Worm (Caenorhabditis elegans) whole organism, young adult: ENCODE data around the gene tlp-1.

Experiments used
- B0261.1 ChIP-seq: sonication (generic microtip); optimal IDR thresholded peaks from 2 replicates; lab custom pipeline; 2016; ENCODE audit warnings: mild to moderate bottlenecking, missing genetic modification characterization, moderate library complexity, missing compliant biosample characterization
- C17E4.6 ChIP-seq: fragments of 200-800 bp; sonication (Bioruptor generic); IDR thresholded peaks from 2 replicates; pipeline ENCODE4 v1.3.6; 2022; ENCODE audit warnings: missing genetic modification reagents, missing genetic modification characterization, missing compliant biosample characterization
- F37B4.10 ChIP-seq: fragments of 200-800 bp; sonication (Bioruptor generic); IDR thresholded peaks from 2 replicates; pipeline ENCODE4 v1.3.6; 2022; ENCODE audit warnings: missing genetic modification characterization, missing compliant biosample characterization
- F49E8.2 ChIP-seq: sonication (generic microtip); optimal IDR thresholded peaks from 3 replicates; lab custom pipeline; 2017; ENCODE audit warnings: missing genetic modification characterization, mild to moderate bottlenecking, missing compliant biosample characterization, antibody characterized with exemption, moderate library complexity; ENCODE audit not compliant: insufficient read depth
- Y53F4B.3 ChIP-seq: fragments of 200-800 bp; sonication (Bioruptor generic); IDR thresholded peaks from 2 replicates; pipeline ENCODE4 v1.3.6; 2022; ENCODE audit warnings: missing genetic modification reagents, missing genetic modification characterization, missing compliant biosample characterization
- Y56A3A.18 ChIP-seq: fragments of 200-800 bp; sonication (Bioruptor generic); IDR thresholded peaks from 2 replicates; pipeline ENCODE4 v1.3.6; 2022; ENCODE audit warnings: missing genetic modification reagents, missing genetic modification characterization, missing compliant biosample characterization
- Y67H2A.10 ChIP-seq: fragments of 200-800 bp; sonication (Bioruptor generic); conservative IDR thresholded peaks from 2 replicates; pipeline ENCODE4 v1.3.6; 2022; ENCODE audit warnings: missing genetic modification reagents, missing genetic modification characterization, missing compliant biosample characterization
- Y79H2A.3 ChIP-seq: fragments of 200-800 bp; sonication (Bioruptor generic); conservative IDR thresholded peaks from 2 replicates; pipeline ENCODE4 v1.3.6; 2022; ENCODE audit warnings: missing genetic modification reagents, missing genetic modification characterization, missing compliant biosample characterization
- Y95B8A.8 ChIP-seq: fragments of 200-800 bp; sonication (Bioruptor generic); IDR thresholded peaks from 2 replicates; pipeline ENCODE4 v1.3.6; 2022; ENCODE audit warnings: missing genetic modification reagents, missing genetic modification characterization, missing compliant biosample characterization
- ZK185.1 ChIP-seq: sonication (generic microtip); optimal IDR thresholded peaks from 2 replicates; lab custom pipeline; 2016; ENCODE audit warnings: mild to moderate bottlenecking, missing genetic modification characterization, missing compliant biosample characterization; ENCODE audit not compliant: poor library complexity, severe bottlenecking
- attf-5 ChIP-seq: fragments of 200-800 bp; sonication (Bioruptor generic); optimal IDR thresholded peaks from 2 replicates; lab custom pipeline; 2018; ENCODE audit warnings: mild to moderate bottlenecking, missing genetic modification characterization, missing compliant biosample characterization
- attf-6 ChIP-seq: fragments of 200-800 bp; sonication (Bioruptor generic); IDR thresholded peaks from 2 replicates; pipeline ENCODE4 v1.3.6; 2022; ENCODE audit warnings: missing genetic modification reagents, missing genetic modification characterization, missing compliant biosample characterization
- cebp-1 ChIP-seq, 2 experiments: fragments of 200-800 bp in 1 of 2; sonication (Bioruptor generic) in 1 of 2; sonication (generic microtip) in 1 of 2; IDR thresholded peaks in 1 of 2; optimal IDR thresholded peaks in 1 of 2; 2 replicates each; pipeline versions ENCODE4 v1.3.6 to Lab custom; 2017 to 2022; ENCODE audit warnings: missing compliant biosample characterization in 2 of 2, missing genetic modification characterization in 2 of 2, mild to moderate bottlenecking in 1 of 2, missing genetic modification reagents in 1 of 2, moderate library complexity in 1 of 2
- ceh-100 ChIP-seq: fragments of 200-800 bp; sonication (Bioruptor generic); IDR thresholded peaks from 2 replicates; pipeline ENCODE4 v1.3.6; 2022; ENCODE audit warnings: missing genetic modification reagents, missing genetic modification characterization, missing compliant biosample characterization
- ceh-27 ChIP-seq: fragments of 200-800 bp; sonication (Bioruptor generic); optimal IDR thresholded peaks from 2 replicates; lab custom pipeline; 2018; ENCODE audit warnings: mild to moderate bottlenecking, missing genetic modification characterization, moderate library complexity, missing compliant biosample characterization
- ceh-40 ChIP-seq: fragments of 200-800 bp; sonication (Bioruptor generic); IDR thresholded peaks from 2 replicates; pipeline ENCODE4 v1.3.6; 2022; ENCODE audit warnings: missing genetic modification characterization, missing compliant biosample characterization
- chd-7 ChIP-seq: sonication (generic microtip); optimal IDR thresholded peaks from 2 replicates; lab custom pipeline; 2016; ENCODE audit warnings: mild to moderate bottlenecking, missing genetic modification characterization, moderate library complexity, missing compliant biosample characterization
- dox-1 ChIP-seq: fragments of 200-800 bp; sonication (Bioruptor generic); IDR thresholded peaks from 2 replicates; pipeline ENCODE4 v1.3.6; 2022; ENCODE audit warnings: missing genetic modification reagents, missing genetic modification characterization, missing compliant biosample characterization
- ekl-4 ChIP-seq: fragments of 200-800 bp; sonication (Bioruptor generic); IDR thresholded peaks from 2 replicates; pipeline ENCODE4 v1.3.6; 2022; ENCODE audit warnings: missing genetic modification reagents, missing genetic modification characterization, missing compliant biosample characterization
- him-1 ChIP-seq: sonication (generic microtip); optimal IDR thresholded peaks from 2 replicates; lab custom pipeline; 2016; ENCODE audit warnings: missing genotype, missing genetic modification reagents, missing genetic modification characterization, missing compliant biosample characterization
- hlh-12 ChIP-seq: sonication (generic microtip); optimal IDR thresholded peaks from 2 replicates; lab custom pipeline; 2016; ENCODE audit warnings: missing genetic modification characterization, missing compliant biosample characterization
- let-607 ChIP-seq, 2 experiments: fragments of 200-800 bp in 1 of 2; sonication (Bioruptor generic) in 1 of 2; sonication (generic microtip) in 1 of 2; optimal IDR thresholded peaks; 2 replicates each; lab custom pipeline; 2016 to 2018; ENCODE audit warnings: mild to moderate bottlenecking in 2 of 2, missing compliant biosample characterization in 2 of 2, missing genetic modification characterization in 2 of 2, moderate library complexity in 2 of 2, missing genotype in 1 of 2
- lin-26 ChIP-seq: fragments of 200-800 bp; sonication (Bioruptor generic); IDR thresholded peaks from 2 replicates; pipeline ENCODE4 v1.3.6; 2022; ENCODE audit warnings: missing genetic modification reagents, missing genetic modification characterization, missing compliant biosample characterization
- lsy-27 ChIP-seq: sonication (generic microtip); optimal IDR thresholded peaks from 2 replicates; lab custom pipeline; 2017; ENCODE audit warnings: missing genetic modification characterization, mild to moderate bottlenecking, missing compliant biosample characterization, antibody characterized with exemption, missing genotype, borderline replicate concordance; ENCODE audit not compliant: insufficient read depth
- nfyb-1 ChIP-seq: fragments of 200-800 bp; sonication (Bioruptor generic); IDR thresholded peaks from 2 replicates; pipeline ENCODE4 v1.3.6; 2022; ENCODE audit warnings: missing genetic modification reagents, missing genetic modification characterization, missing compliant biosample characterization
- nhr-120 ChIP-seq: fragments of 200-800 bp; sonication (Bioruptor generic); IDR thresholded peaks from 2 replicates; pipeline ENCODE4 v1.3.6; 2022; ENCODE audit warnings: missing genetic modification characterization, missing compliant biosample characterization
- nhr-27 ChIP-seq: fragments of 200-800 bp; sonication (Bioruptor generic); optimal IDR thresholded peaks from 2 replicates; lab custom pipeline; 2018; ENCODE audit warnings: mild to moderate bottlenecking, missing genetic modification characterization, moderate library complexity, missing compliant biosample characterization
- nhr-80 ChIP-seq: sonication (generic microtip); optimal IDR thresholded peaks from 2 replicates; lab custom pipeline; 2016; ENCODE audit warnings: missing genetic modification characterization, missing compliant biosample characterization
- nhr-90 ChIP-seq: sonication (generic microtip); optimal IDR thresholded peaks from 2 replicates; lab custom pipeline; 2016; ENCODE audit warnings: missing genotype, mild to moderate bottlenecking, missing genetic modification characterization, missing compliant biosample characterization
- rec-8 ChIP-seq, 2 experiments: sonication (generic microtip); optimal IDR thresholded peaks; 2 replicates each; lab custom pipeline; 2016; ENCODE audit warnings: mild to moderate bottlenecking in 2 of 2, missing genetic modification characterization in 2 of 2, missing genetic modification reagents in 2 of 2, missing genotype in 2 of 2, missing biosample characterization in 1 of 2, missing compliant biosample characterization in 1 of 2, moderate library complexity in 1 of 2
- sdz-38 ChIP-seq: sonication (generic microtip); optimal IDR thresholded peaks from 2 replicates; lab custom pipeline; 2016; ENCODE audit warnings: missing genotype, missing genetic modification characterization, missing compliant biosample characterization
- sea-2 ChIP-seq: fragments of 200-800 bp; sonication (Bioruptor generic); IDR thresholded peaks from 2 replicates; pipeline ENCODE4 v1.3.6; 2022; ENCODE audit warnings: missing genetic modification characterization, missing compliant biosample characterization
- snpc-3.4 ChIP-seq: sonication (generic microtip); optimal IDR thresholded peaks from 2 replicates; lab custom pipeline; 2017; ENCODE audit warnings: missing genetic modification characterization, mild to moderate bottlenecking, missing compliant biosample characterization, antibody characterized with exemption, moderate library complexity, missing genotype, missing genetic modification reagents
- snpc-4 ChIP-seq, 5 experiments: fragments of 150-350 bp in 1 of 5; sonication (generic microtip) in 4 of 5; optimal IDR thresholded peaks; 2 replicates each; lab custom pipeline; 2014 to 2018; ENCODE audit warnings: missing genetic modification characterization in 5 of 5, missing biosample characterization in 3 of 5, antibody characterized with exemption in 2 of 5, mild to moderate bottlenecking in 2 of 5, missing compliant biosample characterization in 2 of 5, missing genotype in 2 of 5, moderate library complexity in 2 of 5, missing genetic modification reagents in 1 of 5
- tbp1 ChIP-seq: fragments of 200-800 bp; sonication (Bioruptor generic); optimal IDR thresholded peaks from 2 replicates; lab custom pipeline; 2018; ENCODE audit warnings: mild to moderate bottlenecking, missing genetic modification characterization, missing compliant biosample characterization
- unc-62 ChIP-seq: fragments of 150-350 bp; optimal IDR thresholded peaks from 2 replicates; lab custom pipeline; 2014; ENCODE audit warnings: missing biosample characterization, missing genetic modification reagents, missing genetic modification characterization
- zfh-2 ChIP-seq: fragments of 200-800 bp; sonication (Bioruptor generic); conservative IDR thresholded peaks from 2 replicates; pipeline ENCODE4 v1.3.6; 2022; ENCODE audit warnings: missing genetic modification reagents, missing genetic modification characterization, missing compliant biosample characterization
- ztf-18 ChIP-seq: sonication (generic microtip); optimal IDR thresholded peaks from 2 replicates; lab custom pipeline; 2016; ENCODE audit warnings: missing genotype, mild to moderate bottlenecking, missing genetic modification characterization, missing compliant biosample characterization
- ztf-6 ChIP-seq: fragments of 200-800 bp; sonication (Bioruptor generic); IDR thresholded peaks from 2 replicates; pipeline ENCODE4 v1.3.6; 2022; ENCODE audit warnings: missing genetic modification reagents, missing genetic modification characterization, missing compliant biosample characterization

The tlp-1 gene

ce11 chrIV:13709069-13709640 lies 5.3 kb upstream of the tlp-1 start (continued):
- TF ChIP-seq snpc-3.4 (tag; lab: Kevin White, UChicago) = peak; percentile 11
- TF ChIP-seq chd-7 (tag; lab: Kevin White, UChicago) = no peak
- peak; percentile 97 for TF ChIP-seq attf-6 (GFP tag; lab: Robert Waterston, UW)
- TF ChIP-seq tbp1 = peak; percentile 68
- no peak for TF ChIP-seq Y79H2A.3 (GFP tag; lab: Robert Waterston, UW)

ce11 chrIV:13707894-13708293 lies 4.0 kb upstream of the tlp-1 start:
- TF ChIP-seq let-607 (tag; optimal IDR thresholded peaks at IDR 0.05; lab: Kevin White, UChicago) = peak; percentile 45 to 46
- TF ChIP-seq sdz-38 (tag; lab: Kevin White, UChicago) = no peak
- peak; percentile 68 for TF ChIP-seq unc-62 (GFP tag; lab: Kevin White, UChicago)
- TF ChIP-seq nhr-80 (tag; lab: Kevin White, UChicago) = peak; percentile 78

- TF ChIP-seq F37B4.10 = no peak
- no peak for TF ChIP-seq ztf-18 (tag; lab: Kevin White, UChicago)
- no peak for TF ChIP-seq hlh-12 (tag; lab: Kevin White, UChicago)
- no peak for TF ChIP-seq ekl-4 (GFP tag; lab: Robert Waterston, UW)
- TF ChIP-seq nfyb-1 (GFP tag; lab: Robert Waterston, UW) = no peak
- no peak for TF ChIP-seq zfh-2 (GFP tag; lab: Robert Waterston, UW)
- TF ChIP-seq nhr-27 (tag; lab: Kevin White, UChicago) = no peak
- no peak for TF ChIP-seq sea-2 (GFP tag; lab: Robert Waterston, UW)
- TF ChIP-seq ceh-100 (GFP tag; lab: Robert Waterston, UW) = no peak
- no peak for TF ChIP-seq nhr-120
Observed at ce11 chrIV:13702681-13703080, 1.2 kb downstream of the tlp-1 start.

- TF ChIP-seq zfh-2 (GFP tag; lab: Robert Waterston, UW) (no peak), Y67H2A.10 (GFP tag; lab: Robert Waterston, UW) (no peak), attf-5 (peak; percentile 27), Y79H2A.3 (GFP tag; lab: Robert Waterston, UW) (no peak), ceh-27 (peak; percentile 20), dox-1 (0 out of 2 replicates have a peak, but pooled peaks have one; percentile 16), C17E4.6 (GFP tag; lab: Robert Waterston, UW) (no peak), cebp-1 (GFP tag; IDR thresholded peaks at IDR 0.05; lab: Robert Waterston, UW) (0 out of 2 replicates have a peak, but pooled peaks have one; percentile 18), cebp-1 (tag; optimal IDR thresholded peaks at IDR 0.05; lab: Kevin White, UChicago) (peak; percentile 26), B0261.1 (tag; lab: Kevin White, UChicago) (peak; percentile 79), ztf-18 (tag; lab: Kevin White, UChicago) (peak; percentile 81), rec-8 (tag; optimal IDR thresholded peaks at IDR 0.05; lab: Kevin White, UChicago) (peak; percentile 33 to 66), him-1 (tag; lab: Kevin White, UChicago) (peak; percentile 66), snpc-4 (GFP tag; optimal IDR thresholded peaks at IDR 0.05; lab: Kevin White, UChicago) (peak; percentile 86), snpc-4 (tag; optimal IDR thresholded peaks at IDR 0.05; lab: Kevin White, UChicago) (peak; percentile 4 to 96 (median 92)), F49E8.2 (tag; lab: Kevin White, UChicago) (peak; percentile 60), Y53F4B.3 (GFP tag; lab: Robert Waterston, UW) (0 out of 2 replicates have a peak, but pooled peaks have one; percentile 7), chd-7 (tag; lab: Kevin White, UChicago) (peak; percentile 64), ceh-40 (GFP tag; lab: Robert Waterston, UW) (0 out of 2 replicates have a peak, but pooled peaks have one; percentile 21), lsy-27 (tag; lab: Kevin White, UChicago) (no peak), Y95B8A.8 (GFP tag; lab: Robert Waterston, UW) (no peak), lin-26 (GFP tag; lab: Robert Waterston, UW) (peak; percentile 82), ZK185.1 (peak; percentile 74), Y56A3A.18 (GFP tag; lab: Robert Waterston, UW) (0 out of 2 replicates have a peak, but pooled peaks have one; percentile 14), ztf-6 (GFP tag; lab: Robert Waterston, UW) (0 out of 2 replicates have a peak, but pooled peaks have one; percentile 17), nhr-90 (tag; lab: Kevin White, UChicago) (peak; percentile 65)
Observed at ce11 chrIV:13701472-13701871, 2.4 kb downstream of the tlp-1 start.
